Worm (Caenorhabditis elegans) whole organism, L3 larva: Measurements from ENCODE around the gene mua-3.
A peak's percentile ranks its signal among the peaks of the same experiment; 100 is the strongest.
"Not testable (repeated sequence)": the region's sequence is repeated elsewhere in the genome, so short reads cannot be mapped to it uniquely, and the experiment has no call there.

Experiments used
- ZK546.5 ChIP-seq: sonication (generic microtip); optimal IDR thresholded peaks from 2 replicates; lab custom pipeline; 2017; ENCODE audit warnings: missing biosample characterization, missing genetic modification characterization
- aly-2 ChIP-seq: fragments of 150-350 bp; optimal IDR thresholded peaks from 2 replicates; lab custom pipeline; 2014; ENCODE audit warnings: missing biosample characterization, missing genetic modification characterization
- ama-1 ChIP-seq: fragments of 150-350 bp; optimal IDR thresholded peaks from 2 replicates; lab custom pipeline; 2018
- ceh-82 ChIP-seq: fragments of 150-350 bp; optimal IDR thresholded peaks from 2 replicates; lab custom pipeline; 2014; ENCODE audit warnings: missing biosample characterization, missing genetic modification characterization
- ceh-9 ChIP-seq: sonication (generic microtip); optimal IDR thresholded peaks from 2 replicates; lab custom pipeline; 2018; ENCODE audit warnings: missing biosample characterization, missing genetic modification characterization
- daf-12 ChIP-seq: fragments of 150-350 bp; optimal IDR thresholded peaks from 2 replicates; lab custom pipeline; 2014; ENCODE audit warnings: missing biosample characterization, missing genetic modification reagents, missing genetic modification characterization
- egl-5 ChIP-seq: fragments of 150-350 bp; optimal IDR thresholded peaks from 2 replicates; lab custom pipeline; 2017; ENCODE audit warnings: missing biosample characterization, missing genetic modification reagents, missing genetic modification characterization, inconsistent platforms
- elt-3 ChIP-seq, 3 experiments: fragments of 150-350 bp in 1 of 3; sonication (generic microtip) in 2 of 3; optimal IDR thresholded peaks; 2 replicates in 2 of 3; 4 replicates in 1 of 3; lab custom pipeline; 2014 to 2017; ENCODE audit warnings: missing biosample characterization in 3 of 3, missing genetic modification characterization in 3 of 3
- fkh-10 ChIP-seq: sonication (generic microtip); optimal IDR thresholded peaks from 2 replicates; lab custom pipeline; 2017; ENCODE audit warnings: missing biosample characterization, missing genetic modification reagents, missing genetic modification characterization
- fkh-2 ChIP-seq: fragments of 150-350 bp; optimal IDR thresholded peaks from 2 replicates; lab custom pipeline; 2014; ENCODE audit warnings: missing biosample characterization, missing genetic modification reagents, missing genetic modification characterization
- hmg-11 ChIP-seq: sonication (generic microtip); optimal IDR thresholded peaks from 2 replicates; lab custom pipeline; 2016; ENCODE audit warnings: missing genetic modification characterization, missing compliant biosample characterization
- jun-1 ChIP-seq: fragments of 150-350 bp; optimal IDR thresholded peaks from 2 replicates; lab custom pipeline; 2014; ENCODE audit warnings: missing biosample characterization, missing genetic modification reagents, missing genetic modification characterization
- lin-15B ChIP-seq: fragments of 150-350 bp; optimal IDR thresholded peaks from 2 replicates; lab custom pipeline; 2014; ENCODE audit warnings: missing biosample characterization, missing genetic modification characterization
- lin-39 ChIP-seq: fragments of 150-350 bp; optimal IDR thresholded peaks from 2 replicates; lab custom pipeline; 2018; ENCODE audit warnings: missing biosample characterization, missing genetic modification reagents, missing genetic modification characterization
- lsy-12 ChIP-seq: sonication (generic microtip); optimal IDR thresholded peaks from 2 replicates; lab custom pipeline; 2016; ENCODE audit warnings: mild to moderate bottlenecking, missing genetic modification characterization, missing compliant biosample characterization
- mdl-1 ChIP-seq: fragments of 150-350 bp; optimal IDR thresholded peaks from 2 replicates; lab custom pipeline; 2014; ENCODE audit warnings: missing biosample characterization, missing genetic modification characterization
- mml-1 ChIP-seq: fragments of 150-350 bp; sonication (generic microtip); optimal IDR thresholded peaks from 3 replicates; lab custom pipeline; 2014; ENCODE audit warnings: missing biosample characterization, missing genetic modification characterization
- nfya-1 ChIP-seq: sonication (generic microtip); optimal IDR thresholded peaks from 2 replicates; lab custom pipeline; 2017; ENCODE audit warnings: missing genetic modification characterization, mild to moderate bottlenecking, missing compliant biosample characterization, antibody characterized with exemption, moderate library complexity; ENCODE audit not compliant: insufficient read depth
- nhr-23 ChIP-seq: fragments of 150-350 bp; optimal IDR thresholded peaks from 2 replicates; lab custom pipeline; 2014; ENCODE audit warnings: missing biosample characterization, missing genetic modification reagents, missing genetic modification characterization
- nhr-25 ChIP-seq: sonication (generic microtip); optimal IDR thresholded peaks from 2 replicates; lab custom pipeline; 2017; ENCODE audit warnings: missing biosample characterization, missing genetic modification characterization
- nhr-28 ChIP-seq: fragments of 150-350 bp; optimal IDR thresholded peaks from 2 replicates; lab custom pipeline; 2014; ENCODE audit warnings: missing biosample characterization, missing genetic modification characterization
- nhr-43 ChIP-seq: sonication (generic microtip); optimal IDR thresholded peaks from 2 replicates; lab custom pipeline; 2016; ENCODE audit warnings: mild to moderate bottlenecking, missing genetic modification characterization, missing compliant biosample characterization; ENCODE audit not compliant: poor library complexity, severe bottlenecking
- nhr-67 ChIP-seq: fragments of 150-350 bp; optimal IDR thresholded peaks from 2 replicates; lab custom pipeline; 2014; ENCODE audit warnings: missing biosample characterization, missing genetic modification characterization
- nhr-76 ChIP-seq: fragments of 150-350 bp; sonication (generic microtip); optimal IDR thresholded peaks from 5 replicates; lab custom pipeline; 2014; ENCODE audit warnings: missing biosample characterization, missing genetic modification characterization
- pha-4 ChIP-seq: fragments of 150-350 bp; optimal IDR thresholded peaks from 2 replicates; lab custom pipeline; 2014; ENCODE audit warnings: missing biosample characterization, missing genetic modification reagents, missing genetic modification characterization
- pqm-1 ChIP-seq: fragments of 150-350 bp; optimal IDR thresholded peaks from 2 replicates; lab custom pipeline; 2017; ENCODE audit warnings: missing biosample characterization, missing genetic modification characterization, inconsistent platforms
- skn-1 ChIP-seq: fragments of 150-350 bp; optimal IDR thresholded peaks from 2 replicates; lab custom pipeline; 2014; ENCODE audit warnings: missing biosample characterization, missing genetic modification characterization
- snpc-4 ChIP-seq: fragments of 150-350 bp; optimal IDR thresholded peaks from 2 replicates; lab custom pipeline; 2014; ENCODE audit warnings: missing biosample characterization, missing genetic modification characterization
- tbx-2 ChIP-seq: sonication (generic microtip); optimal IDR thresholded peaks from 2 replicates; lab custom pipeline; 2016; ENCODE audit warnings: mild to moderate bottlenecking, missing genetic modification characterization, missing compliant biosample characterization
- unc-39 ChIP-seq: sonication (generic microtip); optimal IDR thresholded peaks from 4 replicates; lab custom pipeline; 2017; ENCODE audit warnings: missing biosample characterization, missing genetic modification characterization
- unc-62 ChIP-seq: fragments of 150-350 bp; sonication (generic microtip); optimal IDR thresholded peaks from 4 replicates; lab custom pipeline; 2014; ENCODE audit warnings: missing biosample characterization, missing genetic modification reagents, missing genetic modification characterization
- ztf-11 ChIP-seq: fragments of 150-350 bp; optimal IDR thresholded peaks from 2 replicates; lab custom pipeline; 2014; ENCODE audit warnings: missing biosample characterization, missing genetic modification characterization
- ztf-4 ChIP-seq: fragments of 150-350 bp; optimal IDR thresholded peaks from 2 replicates; lab custom pipeline; 2014; ENCODE audit warnings: missing biosample characterization, missing genetic modification characterization

mua-3 gene

ce11 chrIII:10216585-10217278 is 56.2 kb downstream of the mua-3 start, which contains the start of gene cts-1 (continued):
- TF ChIP-seq mml-1 (tag; lab: Kevin White, UChicago) (no peak), ztf-11 (no peak), aly-2 (tag; lab: Kevin White, UChicago) (no peak), ZK546.5 (tag; lab: Kevin White, UChicago) (no peak), nhr-25 (tag; lab: Kevin White, UChicago) (peak; percentile 91), tbx-2 (tag; lab: Kevin White, UChicago) (peak; percentile 43), egl-5 (tag; lab: Kevin White, UChicago) (no peak)

- TF ChIP-seq nhr-23, result peak; percentile 94
- TF ChIP-seq lin-15B (tag; lab: Kevin White, UChicago), result peak; percentile 94
- peak; percentile 70 for TF ChIP-seq fkh-10 (GFP tag; lab: Kevin White, UChicago)
- TF ChIP-seq nhr-43 (tag; lab: Kevin White, UChicago), result peak; percentile 59
- TF ChIP-seq egl-5 (tag; lab: Kevin White, UChicago), result peak; percentile 97
- no peak for TF ChIP-seq nhr-28 (tag; lab: Kevin White, UChicago)
- TF ChIP-seq ceh-82 (tag; lab: Kevin White, UChicago), result peak; percentile 20
- TF ChIP-seq nfya-1, result peak; percentile 97
- peak; percentile 97 for TF ChIP-seq pha-4 (tag; lab: Kevin White, UChicago)
- peak; percentile 44 for TF ChIP-seq hmg-11 (tag; lab: Kevin White, UChicago)
- no peak for TF ChIP-seq nhr-76 (tag; lab: Kevin White, UChicago)
- TF ChIP-seq nhr-67, result no peak
- peak; percentile 15 for TF ChIP-seq ama-1 (lab: Kevin White, UChicago)
- no peak for TF ChIP-seq ceh-9
- peak; percentile 54 for TF ChIP-seq nhr-25 (tag; lab: Kevin White, UChicago)
- no peak for TF ChIP-seq elt-3 (tag; optimal IDR thresholded peaks at IDR 0.05; lab: Kevin White, UChicago)
- peak; percentile 90 for TF ChIP-seq lin-39 (tag; lab: Kevin White, UChicago)
- TF ChIP-seq pqm-1 (tag; lab: Kevin White, UChicago), result peak; percentile 68
- peak; percentile 44 for TF ChIP-seq snpc-4 (tag; lab: Kevin White, UChicago)
- no peak for TF ChIP-seq mdl-1 (tag; lab: Kevin White, UChicago)
- TF ChIP-seq skn-1 (tag; lab: Kevin White, UChicago), result peak; percentile 81
These were observed 58.1 kb downstream of the mua-3 start, which contains the start of the genes rde-4 and cox-14 for ce11 chrIII:10218587-10218986. Gene rde-4, minus strand, starts transcription at chrIII:10218646. Gene cox-14, plus strand, starts transcription at chrIII:10218942.

- TF ChIP-seq fkh-10 (GFP tag; lab: Kevin White, UChicago); aly-2 (tag; lab: Kevin White, UChicago); ceh-82 (tag; lab: Kevin White, UChicago): not testable (repeated sequence)
These were observed 61.4 kb downstream of the mua-3 start, which contains the start of gene Y70G10A.4 for ce11 chrIII:10221860-10222259. Gene Y70G10A.4, plus strand, starts transcription at chrIII:10222160.

- TF ChIP-seq lin-15B (tag; lab: Kevin White, UChicago) (no peak), lsy-12 (no peak), nhr-23 (no peak), nhr-25 (tag; lab: Kevin White, UChicago) (no peak), daf-12 (tag; lab: Kevin White, UChicago) (no peak), jun-1 (tag; lab: Kevin White, UChicago) (no peak), pqm-1 (tag; lab: Kevin White, UChicago) (no peak), unc-39 (no peak), elt-3 (tag; optimal IDR thresholded peaks at IDR 0.05; lab: Kevin White, UChicago) (no peak), nhr-76 (tag; lab: Kevin White, UChicago) (no peak), fkh-2 (tag; lab: Kevin White, UChicago) (no peak), ztf-4 (tag; lab: Kevin White, UChicago) (no peak), aly-2 (tag; lab: Kevin White, UChicago) (no peak), nhr-28 (tag; lab: Kevin White, UChicago) (no peak), ceh-9 (no peak), unc-62 (GFP tag; lab: Kevin White, UChicago) (no peak)
- TF ChIP-seq, all 47 proteins: peak for 0
These were observed 71.1 kb downstream of the mua-3 start for ce11 chrIII:10231641-10232040.
